Worm (Caenorhabditis elegans) whole organism, L4 larva: ENCODE data around the gene fbxb-49.

Experiments used
- F26F4.8 ChIP-seq: fragments of 200-800 bp; sonication (Bioruptor generic); conservative IDR thresholded peaks from 2 replicates; pipeline ENCODE4 v1.3.6; 2022; ENCODE audit warnings: missing genetic modification characterization, missing compliant biosample characterization
- F49E8.2 ChIP-seq: sonication (generic microtip); optimal IDR thresholded peaks from 2 replicates; lab custom pipeline; 2016; ENCODE audit warnings: missing compliant biosample characterization, mild to moderate bottlenecking, missing genetic modification characterization, borderline replicate concordance
- Y105C5A.15 ChIP-seq: fragments of 200-800 bp; sonication (Bioruptor generic); IDR thresholded peaks from 2 replicates; pipeline ENCODE4 v1.3.6; 2022; ENCODE audit warnings: missing genetic modification characterization, missing compliant biosample characterization
- Y5F2A.4 ChIP-seq: fragments of 200-800 bp; sonication (Bioruptor generic); optimal IDR thresholded peaks from 2 replicates; lab custom pipeline; 2018; ENCODE audit warnings: mild to moderate bottlenecking, missing genetic modification characterization, missing compliant biosample characterization
- Y75B8A.6 ChIP-seq: fragments of 200-800 bp; sonication (Bioruptor generic); IDR thresholded peaks from 2 replicates; pipeline ENCODE4 v1.3.6; 2022; ENCODE audit warnings: missing genetic modification reagents, missing genetic modification characterization, missing compliant biosample characterization
- arid-1 ChIP-seq: fragments of 200-800 bp; sonication (Bioruptor generic); conservative IDR thresholded peaks from 2 replicates; pipeline ENCODE4 v1.3.6; 2022; ENCODE audit warnings: missing genetic modification reagents, missing genetic modification characterization, missing compliant biosample characterization
- ceh-44 ChIP-seq: fragments of 200-800 bp; sonication (Bioruptor generic); IDR thresholded peaks from 2 replicates; pipeline ENCODE4 v1.3.6; 2022; ENCODE audit warnings: missing genetic modification reagents, missing genetic modification characterization, missing compliant biosample characterization
- ceh-82 ChIP-seq: sonication (generic microtip); optimal IDR thresholded peaks from 2 replicates; lab custom pipeline; 2017; ENCODE audit warnings: missing biosample characterization, missing genetic modification characterization
- cey-2 ChIP-seq: sonication (generic microtip); optimal IDR thresholded peaks from 3 replicates; lab custom pipeline; 2017; ENCODE audit warnings: missing genetic modification characterization, mild to moderate bottlenecking, missing compliant biosample characterization, antibody characterized with exemption, borderline replicate concordance; ENCODE audit not compliant: insufficient read depth
- ctbp-1 ChIP-seq: fragments of 200-800 bp; sonication (Bioruptor generic); IDR thresholded peaks from 2 replicates; pipeline ENCODE4 v1.3.6; 2022; ENCODE audit warnings: missing genetic modification reagents, missing genetic modification characterization, missing compliant biosample characterization
- daf-16 ChIP-seq, 3 experiments: sonication (generic microtip); optimal IDR thresholded peaks; 2 replicates each; lab custom pipeline; 2016 to 2017; ENCODE audit warnings: missing genetic modification characterization in 3 of 3, missing genetic modification reagents in 3 of 3, mild to moderate bottlenecking in 2 of 3, missing compliant biosample characterization in 2 of 3, missing biosample characterization in 1 of 3, moderate library complexity in 1 of 3
- dmd-6 ChIP-seq: fragments of 200-800 bp; sonication (Bioruptor generic); IDR thresholded peaks from 2 replicates; pipeline ENCODE4 v1.3.6; 2022; ENCODE audit warnings: missing genetic modification reagents, missing genetic modification characterization, missing compliant biosample characterization
- dpl-1 ChIP-seq: fragments of 150-350 bp; optimal IDR thresholded peaks from 2 replicates; lab custom pipeline; 2014; ENCODE audit warnings: missing biosample characterization, missing genetic modification reagents, missing genetic modification characterization
- duxl-1 ChIP-seq: sonication (generic microtip); optimal IDR thresholded peaks from 2 replicates; lab custom pipeline; 2016; ENCODE audit warnings: mild to moderate bottlenecking, missing genetic modification characterization, moderate library complexity, missing compliant biosample characterization; ENCODE audit not compliant: poor library complexity
- fos-1 ChIP-seq: fragments of 150-350 bp; optimal IDR thresholded peaks from 2 replicates; lab custom pipeline; 2014; ENCODE audit warnings: missing biosample characterization, missing genetic modification characterization
- hlh-11 ChIP-seq: fragments of 200-800 bp; sonication (Bioruptor generic); optimal IDR thresholded peaks from 2 replicates; lab custom pipeline; 2018; ENCODE audit warnings: mild to moderate bottlenecking, missing genetic modification characterization, missing compliant biosample characterization
- hmg-1.1 ChIP-seq: fragments of 200-800 bp; sonication (Bioruptor generic); IDR thresholded peaks from 2 replicates; pipeline ENCODE4 v1.3.6; 2022; ENCODE audit warnings: missing genetic modification reagents, missing genetic modification characterization, missing compliant biosample characterization
- lin-15B ChIP-seq: fragments of 150-350 bp; sonication (generic microtip); optimal IDR thresholded peaks from 3 replicates; lab custom pipeline; 2014; ENCODE audit warnings: missing biosample characterization, missing genetic modification characterization
- lin-29 ChIP-seq: fragments of 200-800 bp; sonication (Bioruptor generic); IDR thresholded peaks from 2 replicates; pipeline ENCODE4 v1.3.6; 2022; ENCODE audit warnings: missing genetic modification reagents, missing genetic modification characterization, missing compliant biosample characterization
- lin-39 ChIP-seq: fragments of 150-350 bp; optimal IDR thresholded peaks from 2 replicates; lab custom pipeline; 2014; ENCODE audit warnings: missing biosample characterization, missing genetic modification reagents, missing genetic modification characterization
- mdl-1 ChIP-seq, 2 experiments: fragments of 150-350 bp in 1 of 2; sonication (generic microtip) in 1 of 2; optimal IDR thresholded peaks; 2 replicates each; lab custom pipeline; 2014 to 2017; ENCODE audit warnings: missing biosample characterization in 2 of 2, missing genetic modification characterization in 2 of 2
- nhr-102 ChIP-seq: sonication (generic microtip); optimal IDR thresholded peaks from 2 replicates; lab custom pipeline; 2016; ENCODE audit warnings: mild to moderate bottlenecking, missing genetic modification characterization, moderate library complexity, missing compliant biosample characterization
- nhr-111 ChIP-seq: fragments of 200-800 bp; sonication (Bioruptor generic); optimal IDR thresholded peaks from 2 replicates; lab custom pipeline; 2018; ENCODE audit warnings: mild to moderate bottlenecking, missing genetic modification characterization, missing compliant biosample characterization
- nhr-28 ChIP-seq: fragments of 150-350 bp; optimal IDR thresholded peaks from 2 replicates; lab custom pipeline; 2014; ENCODE audit warnings: missing biosample characterization, missing genetic modification characterization
- nhr-48 ChIP-seq: sonication (generic microtip); optimal IDR thresholded peaks from 2 replicates; lab custom pipeline; 2016; ENCODE audit warnings: mild to moderate bottlenecking, missing genetic modification characterization, missing compliant biosample characterization
- nhr-76 ChIP-seq: fragments of 150-350 bp; optimal IDR thresholded peaks from 2 replicates; lab custom pipeline; 2014; ENCODE audit warnings: missing biosample characterization, missing genetic modification characterization
- pha-4 ChIP-seq, 2 experiments: fragments of 150-350 bp in 1 of 2; fragments of 200-800 bp in 1 of 2; sonication (Bioruptor generic) in 1 of 2; IDR thresholded peaks in 1 of 2; optimal IDR thresholded peaks in 1 of 2; 2 replicates each; pipeline versions ENCODE4 v1.3.6 to Lab custom; 2014 to 2022; ENCODE audit warnings: missing genetic modification characterization in 2 of 2, missing genetic modification reagents in 2 of 2, missing biosample characterization in 1 of 2, missing compliant biosample characterization in 1 of 2
- pqm-1 ChIP-seq: sonication (generic microtip); optimal IDR thresholded peaks from 2 replicates; lab custom pipeline; 2017; ENCODE audit warnings: missing biosample characterization, missing genetic modification characterization
- set-16 ChIP-seq: fragments of 200-800 bp; sonication (Bioruptor generic); IDR thresholded peaks from 2 replicates; pipeline ENCODE4 v1.3.6; 2022; ENCODE audit warnings: missing genetic modification reagents, missing genetic modification characterization, missing compliant biosample characterization
- snpc-1.2 ChIP-seq: fragments of 200-800 bp; sonication (Bioruptor generic); IDR thresholded peaks from 2 replicates; pipeline ENCODE4 v1.3.6; 2022; ENCODE audit warnings: missing genetic modification reagents, missing genetic modification characterization, missing compliant biosample characterization
- tra-1 ChIP-seq: fragments of 200-800 bp; sonication (Bioruptor generic); IDR thresholded peaks from 2 replicates; pipeline ENCODE4 v1.3.6; 2022; ENCODE audit warnings: missing genetic modification reagents, missing genetic modification characterization, missing compliant biosample characterization
- unc-130 ChIP-seq: sonication (generic microtip); optimal IDR thresholded peaks from 2 replicates; lab custom pipeline; 2016; ENCODE audit warnings: missing genetic modification reagents, missing genetic modification characterization, missing compliant biosample characterization
- unc-62 ChIP-seq, 3 experiments: fragments of 150-350 bp in 1 of 3; sonication (generic microtip); optimal IDR thresholded peaks in 2 of 3; peaks in 1 of 3; 1 replicate in 1 of 3; 2 replicates in 2 of 3; lab custom pipeline; 2014 to 2017; ENCODE audit warnings: missing biosample characterization in 3 of 3, missing genetic modification characterization in 3 of 3, missing genetic modification reagents in 3 of 3, missing genotype in 1 of 3
- zfp-2 ChIP-seq: sonication (generic microtip); optimal IDR thresholded peaks from 2 replicates; lab custom pipeline; 2016; ENCODE audit warnings: mild to moderate bottlenecking, missing genetic modification characterization, missing compliant biosample characterization
- zip-2 ChIP-seq: fragments of 150-350 bp; optimal IDR thresholded peaks from 2 replicates; lab custom pipeline; 2014; ENCODE audit warnings: missing biosample characterization, missing genetic modification characterization

fbxb-49 gene

ce11 chrII:1567646-1568045, 668 bp upstream of the fbxb-49 start, which contains the start of gene K05F6.8:
TSS of gene K05F6.8 (minus strand) at chrII:1567746.
- no peak for TF ChIP-seq cey-2 (tag; lab: Kevin White, UChicago)
- TF ChIP-seq unc-62 (GFP tag; optimal IDR thresholded peaks at IDR 0.05 in 1 of 2; lab: Kevin White, UChicago) = no peak
- no peak for TF ChIP-seq unc-62 (tag; optimal IDR thresholded peaks at IDR 0.05; lab: Kevin White, UChicago)
- no peak for TF ChIP-seq Y105C5A.15
- no peak for TF ChIP-seq lin-15B (tag; lab: Kevin White, UChicago)
- TF ChIP-seq ceh-44 (GFP tag; lab: Robert Waterston, UW) = no peak

- TF ChIP-seq arid-1 (GFP tag; lab: Robert Waterston, UW) = no peak
Observed at ce11 chrII:1571032-1571431, 2.7 kb downstream of the fbxb-49 start, which contains the start of gene fbxb-46. TSS of gene fbxb-46 (minus strand) at chrII:1571132.

DNA sequence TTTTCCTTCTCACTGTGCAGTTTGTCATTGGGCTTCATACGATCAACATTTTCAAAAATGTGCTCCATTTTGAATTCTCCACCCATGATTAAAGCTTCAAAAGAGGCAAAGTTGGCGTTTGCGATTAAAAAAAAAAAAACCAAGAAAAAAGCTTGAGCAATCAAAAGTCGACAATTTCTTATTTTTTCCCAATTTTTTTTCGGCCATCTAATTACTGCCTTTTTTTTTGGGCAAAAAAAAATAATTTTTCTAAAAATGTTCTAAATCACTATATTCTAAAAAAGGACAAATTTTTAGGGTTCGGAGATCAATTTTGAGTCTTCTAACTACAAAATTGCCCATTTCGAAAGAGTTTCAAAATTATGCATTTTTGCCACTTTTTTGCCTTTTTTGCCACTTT, 7.7 kb downstream of the fbxb-49 start, which contains the start of gene K05F6.10:
Gene K05F6.10, minus strand, starts transcription at position 101 of the 400 bp plus-strand sequence.
- TF ChIP-seq Y5F2A.4 (GFP tag; lab: Kevin White, UChicago) (no peak), Y75B8A.6 (GFP tag; lab: Robert Waterston, UW) (no peak), zfp-2 (tag; lab: Kevin White, UChicago) (no peak), F26F4.8 (GFP tag; lab: Robert Waterston, UW) (no peak), ceh-44 (GFP tag; lab: Robert Waterston, UW) (no peak), ceh-82 (tag; lab: Kevin White, UChicago) (no peak)
- TF ChIP-seq, all 104 proteins: peak for 0

DNA sequence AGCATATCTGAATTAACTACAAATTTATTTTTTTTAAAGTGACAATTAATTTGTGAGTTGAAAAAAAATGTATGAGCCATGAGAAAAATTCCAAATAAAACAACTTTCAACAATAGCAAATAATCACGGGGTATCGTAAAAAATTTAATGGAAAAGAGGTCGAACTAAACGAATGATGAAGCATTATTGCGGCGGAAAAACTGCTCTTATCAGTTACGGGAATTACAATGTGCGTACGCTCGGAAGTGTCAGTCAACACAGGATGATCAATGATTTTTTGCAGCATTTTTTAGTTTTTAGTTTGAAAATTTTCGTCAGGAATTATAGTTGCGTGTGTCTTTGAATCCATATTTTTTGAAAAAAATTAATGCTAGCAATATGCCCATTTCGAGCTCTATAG, 8.5 kb downstream of the fbxb-49 start:
- no peak for TF ChIP-seq nhr-48 (tag; lab: Kevin White, UChicago)
- TF ChIP-seq Y5F2A.4 (GFP tag; lab: Kevin White, UChicago) = no peak
- no peak for TF ChIP-seq lin-29 (GFP tag; lab: Robert Waterston, UW)
- TF ChIP-seq daf-16 (GFP tag; optimal IDR thresholded peaks at IDR 0.05; lab: Kevin White, UChicago) = no peak
- no peak for TF ChIP-seq daf-16 (tag; optimal IDR thresholded peaks at IDR 0.05; lab: Kevin White, UChicago)
- peak; percentile 79 for TF ChIP-seq dmd-6 (GFP tag; lab: Robert Waterston, UW)
- TF ChIP-seq hmg-1.1 = no peak
- TF ChIP-seq unc-130 (GFP tag; lab: Kevin White, UChicago) = no peak
- TF ChIP-seq hlh-11 = peak; percentile 30
- no peak for TF ChIP-seq ctbp-1
- no peak for TF ChIP-seq zip-2 (tag; lab: Kevin White, UChicago)
- no peak for TF ChIP-seq mdl-1 (tag; optimal IDR thresholded peaks at IDR 0.05; lab: Kevin White, UChicago)
- TF ChIP-seq F49E8.2 (tag; lab: Kevin White, UChicago) = no peak
- no peak for TF ChIP-seq nhr-111 (GFP tag; lab: Kevin White, UChicago)
- TF ChIP-seq lin-39 (tag; lab: Kevin White, UChicago) = no peak
- peak; percentile 92 for TF ChIP-seq pqm-1 (tag; lab: Kevin White, UChicago)
- TF ChIP-seq set-16 (GFP tag; lab: Robert Waterston, UW) = no peak
- no peak for TF ChIP-seq duxl-1 (tag; lab: Kevin White, UChicago)
- no peak for TF ChIP-seq snpc-1.2
- no peak for TF ChIP-seq nhr-102 (tag; lab: Kevin White, UChicago)
- TF ChIP-seq nhr-28 (tag; lab: Kevin White, UChicago) = peak; percentile 70

DNA sequence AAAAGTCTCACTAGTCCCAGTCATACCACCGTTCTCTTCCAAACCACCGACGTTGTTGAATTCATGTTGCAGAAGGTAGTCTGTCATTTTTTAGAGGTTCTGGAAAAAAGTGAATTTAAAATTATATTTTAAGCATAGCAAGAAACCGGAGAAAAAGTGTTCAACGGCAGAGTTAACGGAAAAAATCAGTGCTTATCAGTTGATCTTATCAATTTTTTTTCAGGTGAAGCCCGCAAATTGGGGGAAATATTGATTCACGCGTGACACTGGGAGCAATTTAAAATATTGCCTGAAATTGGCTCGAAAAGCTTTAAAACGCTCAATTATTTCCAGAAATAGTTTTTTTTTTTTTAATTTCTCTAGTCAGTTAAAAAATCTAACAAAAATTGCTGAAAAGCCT, 11.6 kb downstream of the fbxb-49 start, which contains the start of gene math-38:
Gene math-38, minus strand, starts transcription at position 101 of the 400 bp plus-strand sequence.
- TF ChIP-seq fos-1 (tag; lab: Kevin White, UChicago) (no peak), tra-1 (GFP tag; lab: Robert Waterston, UW) (no peak), pha-4 (GFP tag; IDR thresholded peaks at IDR 0.05; lab: Robert Waterston, UW) (no peak), pha-4 (tag; optimal IDR thresholded peaks at IDR 0.05; lab: Kevin White, UChicago) (no peak), hlh-11 (peak; percentile 16), nhr-28 (tag; lab: Kevin White, UChicago) (peak; percentile 28), nhr-76 (tag; lab: Kevin White, UChicago) (no peak), dpl-1 (GFP tag; lab: Kevin White, UChicago) (no peak)
- TF ChIP-seq, all 104 proteins: peak for 2
